Fruit fly (Drosophila melanogaster) whole organism, embryonic: ENCODE results near the gene msd1.

Experiments
- Adf1 ChIP-seq: fragments of 200-800 bp; sonication (Bioruptor generic); IDR thresholded peaks from 2 replicates; pipeline ENCODE4 v1.3.6; 2022; ENCODE audit warnings: missing biosample characterization, missing genetic modification characterization
- Atf3 ChIP-seq: fragments of 200-800 bp; sonication (Bioruptor generic); optimal IDR thresholded peaks from 3 replicates; lab custom pipeline; 2016; ENCODE audit warnings: missing biosample characterization, missing genetic modification characterization
- BtbVII ChIP-seq: fragments of 200-800 bp; sonication (Bioruptor generic); optimal IDR thresholded peaks from 3 replicates; lab custom pipeline; 2017; ENCODE audit warnings: missing biosample characterization, mild to moderate bottlenecking, missing genetic modification characterization
- CG10147 ChIP-seq: fragments of 200-800 bp; sonication (Bioruptor generic); optimal IDR thresholded peaks from 2 replicates; lab custom pipeline; 2019; ENCODE audit warnings: missing biosample characterization, mild to moderate bottlenecking, missing genetic modification characterization, moderate library complexity
- CG11695 ChIP-seq: fragments of 200-800 bp; sonication (Bioruptor generic); IDR thresholded peaks from 3 replicates; pipeline ENCODE4 v1.3.6; 2022; ENCODE audit warnings: missing biosample characterization, missing genetic modification characterization
- CG12299 ChIP-seq: fragments of 200-800 bp; sonication (Bioruptor generic); optimal IDR thresholded peaks from 2 replicates; lab custom pipeline; 2018; ENCODE audit warnings: missing biosample characterization, mild to moderate bottlenecking, missing genetic modification characterization
- CG1233 ChIP-seq: fragments of 200-800 bp; sonication (Bioruptor generic); optimal IDR thresholded peaks from 4 replicates; lab custom pipeline; 2018; ENCODE audit warnings: missing biosample characterization, mild to moderate bottlenecking, missing genetic modification characterization
- CG13894 ChIP-seq: fragments of 200-800 bp; sonication (Bioruptor generic); optimal IDR thresholded peaks from 3 replicates; lab custom pipeline; 2018; ENCODE audit warnings: missing biosample characterization, mild to moderate bottlenecking, missing genetic modification characterization, moderate library complexity
- CG15479 ChIP-seq: fragments of 200-800 bp; sonication (Bioruptor generic); optimal IDR thresholded peaks from 3 replicates; lab custom pipeline; 2019; ENCODE audit warnings: missing biosample characterization, mild to moderate bottlenecking, missing genetic modification characterization, moderate library complexity
- CG16813 ChIP-seq: fragments of 200-800 bp; sonication (Bioruptor generic); IDR thresholded peaks from 3 replicates; pipeline ENCODE4 v1.3.6; 2022; ENCODE audit warnings: missing biosample characterization, missing genetic modification characterization; ENCODE audit not compliant: partially characterized antibody
- CG1832 ChIP-seq: fragments of 200-800 bp; sonication (Bioruptor generic); optimal IDR thresholded peaks from 2 replicates; lab custom pipeline; 2017; ENCODE audit warnings: missing biosample characterization, mild to moderate bottlenecking, missing genetic modification characterization, inconsistent platforms
- CG18619 ChIP-seq: fragments of 200-800 bp; sonication (Bioruptor generic); optimal IDR thresholded peaks from 3 replicates; lab custom pipeline; 2017; ENCODE audit warnings: missing biosample characterization, mild to moderate bottlenecking, missing genetic modification characterization
- CG2116 ChIP-seq: fragments of 200-800 bp; sonication (Bioruptor generic); optimal IDR thresholded peaks from 3 replicates; lab custom pipeline; 2018; ENCODE audit warnings: missing biosample characterization, mild to moderate bottlenecking, missing genetic modification characterization
- CG4360 ChIP-seq: fragments of 200-800 bp; sonication (Bioruptor generic); IDR thresholded peaks from 2 replicates; pipeline ENCODE4 v1.3.6; 2022; ENCODE audit warnings: missing biosample characterization, missing genetic modification characterization
- CG5180 ChIP-seq: fragments of 200-800 bp; sonication (Bioruptor generic); optimal IDR thresholded peaks from 3 replicates; lab custom pipeline; 2017; ENCODE audit warnings: missing biosample characterization, missing genetic modification characterization, mild to moderate bottlenecking, moderate library complexity, missing genetic modification reagents
- Dip2 ChIP-seq: fragments of 200-800 bp; sonication (Bioruptor generic); IDR thresholded peaks from 2 replicates; pipeline ENCODE4 v1.3.6; 2022; ENCODE audit warnings: missing biosample characterization, missing genetic modification characterization
- Ets65A ChIP-seq: fragments of 200-800 bp; sonication (Bioruptor generic); peaks from one replicate; lab custom pipeline; 2016; ENCODE audit warnings: missing biosample characterization, missing genetic modification characterization
- H15 ChIP-seq: fragments of 200-800 bp; sonication (Bioruptor generic); IDR thresholded peaks from 3 replicates; pipeline ENCODE4 v1.3.6; 2022; ENCODE audit warnings: missing biosample characterization, missing genetic modification characterization
- HLHmδ ChIP-seq: fragments of 200-800 bp; sonication (Bioruptor generic); optimal IDR thresholded peaks from 2 replicates; lab custom pipeline; 2018; ENCODE audit warnings: missing biosample characterization, mild to moderate bottlenecking, missing genetic modification characterization, moderate library complexity
- Lpt ChIP-seq: fragments of >200 bp; optimal IDR thresholded peaks from 2 replicates; lab custom pipeline; 2018; ENCODE audit warnings: missing biosample characterization, missing genetic modification characterization
- Mes4 ChIP-seq: fragments of 200-800 bp; sonication (Bioruptor generic); optimal IDR thresholded peaks from 2 replicates; lab custom pipeline; 2016; ENCODE audit warnings: missing biosample characterization, missing genetic modification characterization
- Nf-YA ChIP-seq: fragments of 200-800 bp; sonication (Bioruptor generic); IDR thresholded peaks from 2 replicates; pipeline ENCODE4 v1.3.6; 2022; ENCODE audit warnings: missing biosample characterization, missing genetic modification characterization
- Nf-YB ChIP-seq: fragments of 200-800 bp; sonication (Bioruptor generic); optimal IDR thresholded peaks from 3 replicates; lab custom pipeline; 2019; ENCODE audit warnings: missing biosample characterization, mild to moderate bottlenecking, missing genetic modification characterization, moderate library complexity
- Nf-YC ChIP-seq: fragments of 200-800 bp; optimal IDR thresholded peaks from 3 replicates; lab custom pipeline; 2019; ENCODE audit warnings: missing biosample characterization, mild to moderate bottlenecking, missing genetic modification characterization, moderate library complexity
- Opbp ChIP-seq: fragments of 200-800 bp; sonication (Bioruptor generic); IDR thresholded peaks from 3 replicates; pipeline ENCODE4 v1.3.6; 2022; ENCODE audit warnings: missing biosample characterization, missing genetic modification characterization; ENCODE audit not compliant: partially characterized antibody
- aop ChIP-seq: fragments of 200-800 bp; sonication (Bioruptor generic); IDR thresholded peaks from 2 replicates; pipeline ENCODE4 v1.3.6; 2022; ENCODE audit warnings: missing biosample characterization, missing genetic modification characterization
- cad ChIP-seq: fragments of >200 bp; optimal IDR thresholded peaks from 2 replicates; lab custom pipeline; 2017; ENCODE audit warnings: missing biosample characterization, missing genetic modification characterization
- crol ChIP-seq: fragments of 200-800 bp; sonication (Bioruptor generic); IDR thresholded peaks from 2 replicates; pipeline ENCODE4 v1.3.6; 2022; ENCODE audit warnings: missing biosample characterization, missing genetic modification characterization
- dati ChIP-seq: fragments of 200-800 bp; sonication (Bioruptor generic); IDR thresholded peaks from 2 replicates; pipeline ENCODE4 v1.3.6; 2022; ENCODE audit warnings: missing biosample characterization, missing genetic modification characterization
- emc ChIP-seq: fragments of 200-800 bp; sonication (Bioruptor generic); optimal IDR thresholded peaks from 2 replicates; lab custom pipeline; 2016; ENCODE audit warnings: missing biosample characterization, missing genetic modification characterization
- esg ChIP-seq: fragments of 200-800 bp; sonication (Bioruptor generic); conservative IDR thresholded peaks from 2 replicates; pipeline ENCODE4 v1.3.6; 2022; ENCODE audit warnings: missing biosample characterization, missing genetic modification characterization
- eyg ChIP-seq: fragments of 200-800 bp; sonication (Bioruptor generic); optimal IDR thresholded peaks from 3 replicates; lab custom pipeline; 2016; ENCODE audit warnings: missing biosample characterization, missing genetic modification characterization
- kni ChIP-seq: fragments of 200-800 bp; sonication (Bioruptor generic); optimal IDR thresholded peaks from 3 replicates; lab custom pipeline; 2017; ENCODE audit warnings: mild to moderate bottlenecking, missing biosample characterization, missing genetic modification reagents, missing genetic modification characterization
- lmd ChIP-seq: fragments of 200-800 bp; sonication (Bioruptor generic); IDR thresholded peaks from 2 replicates; pipeline ENCODE4 v1.3.6; 2022; ENCODE audit warnings: missing biosample characterization, missing genetic modification characterization
- lov ChIP-seq, 2 experiments: fragments of 200-800 bp in 1 of 2; fragments of >200 bp in 1 of 2; sonication (Bioruptor generic) in 1 of 2; IDR thresholded peaks in 1 of 2; optimal IDR thresholded peaks in 1 of 2; 2 replicates in 1 of 2; 3 replicates in 1 of 2; pipeline versions ENCODE4 v1.3.6 to Lab custom; 2017 to 2022; ENCODE audit warnings: missing biosample characterization in 1 of 2, missing genetic modification characterization in 1 of 2
- mirr ChIP-seq: fragments of 200-800 bp; sonication (Bioruptor generic); optimal IDR thresholded peaks from 3 replicates; lab custom pipeline; 2018; ENCODE audit warnings: missing biosample characterization, mild to moderate bottlenecking, missing genetic modification characterization
- nerfin-2 ChIP-seq: fragments of 200-800 bp; sonication (Bioruptor generic); IDR thresholded peaks from 2 replicates; pipeline ENCODE4 v1.3.6; 2022; ENCODE audit warnings: missing biosample characterization, missing genetic modification characterization; ENCODE audit not compliant: partially characterized antibody
- nom ChIP-seq: fragments of 200-800 bp; sonication (Bioruptor generic); optimal IDR thresholded peaks from 2 replicates; lab custom pipeline; 2017; ENCODE audit warnings: missing biosample characterization, missing genetic modification characterization, mild to moderate bottlenecking, moderate library complexity, missing genetic modification reagents
- sd ChIP-seq: fragments of 200-800 bp; sonication (Bioruptor generic); optimal IDR thresholded peaks from 3 replicates; lab custom pipeline; 2018; ENCODE audit warnings: missing biosample characterization, mild to moderate bottlenecking, missing genetic modification characterization, moderate library complexity
- shn ChIP-seq: fragments of 200-800 bp; sonication (Bioruptor generic); optimal IDR thresholded peaks from 3 replicates; lab custom pipeline; 2016; ENCODE audit warnings: missing biosample characterization, missing genetic modification characterization
- sna ChIP-seq: fragments of 200-800 bp; sonication (Bioruptor generic); IDR thresholded peaks from 2 replicates; pipeline ENCODE4 v1.3.6; 2022; ENCODE audit warnings: missing biosample characterization, missing genetic modification characterization; ENCODE audit not compliant: partially characterized antibody
- stc ChIP-seq: fragments of 200-800 bp; sonication (Bioruptor generic); IDR thresholded peaks from 2 replicates; pipeline ENCODE4 v1.3.6; 2022; ENCODE audit warnings: missing biosample characterization, missing genetic modification characterization
- tll ChIP-seq, 2 experiments: fragments of 200-800 bp in 1 of 2; fragments of >200 bp in 1 of 2; sonication (Bioruptor generic) in 1 of 2; optimal IDR thresholded peaks; 2 replicates each; lab custom pipeline; 2017 to 2019; ENCODE audit warnings: missing biosample characterization in 2 of 2, missing genetic modification characterization in 2 of 2, mild to moderate bottlenecking in 1 of 2, moderate library complexity in 1 of 2
- tup ChIP-seq: fragments of 200-800 bp; sonication (Bioruptor generic); optimal IDR thresholded peaks from 2 replicates; lab custom pipeline; 2016; ENCODE audit warnings: missing biosample characterization, mild to moderate bottlenecking, missing genetic modification characterization, moderate library complexity
- z ChIP-seq: fragments of 200-800 bp; sonication (Bioruptor generic); IDR thresholded peaks from 3 replicates; pipeline ENCODE4 v1.3.6; 2022; ENCODE audit warnings: missing biosample characterization, missing genetic modification characterization
- zen ChIP-seq: fragments of 200-800 bp; sonication (Bioruptor generic); optimal IDR thresholded peaks from 3 replicates; lab custom pipeline; 2018; ENCODE audit warnings: missing biosample characterization, mild to moderate bottlenecking, missing genetic modification characterization, moderate library complexity
- zf30C ChIP-seq: fragments of 200-800 bp; sonication (Bioruptor generic); optimal IDR thresholded peaks from 3 replicates; lab custom pipeline; 2018; ENCODE audit warnings: missing biosample characterization, mild to moderate bottlenecking, missing genetic modification characterization

Gene msd1

dm6 chr3L:1358338-1358737 lies 26.8 kb downstream of the msd1 start (continued):
- no peak for TF ChIP-seq nerfin-2 (GFP tag; lab: Robert Waterston, UW)
- TF ChIP-seq eyg (GFP tag; lab: Kevin White, UChicago), result no peak
- no peak for TF ChIP-seq kni (GFP tag; lab: Kevin White, UChicago)
- no peak for TF ChIP-seq Dip2 (GFP tag; lab: Robert Waterston, UW)
- TF ChIP-seq Lpt, result no peak

dm6 chr3L:1364368-1364767 lies 32.8 kb downstream of the msd1 start:
- no peak for TF ChIP-seq mirr (GFP tag; lab: Kevin White, UChicago)
- TF ChIP-seq Ets65A (GFP tag; lab: Kevin White, UChicago), result peak; percentile 56
- peak; percentile 46 for TF ChIP-seq CG1832 (GFP tag; lab: Kevin White, UChicago)
- TF ChIP-seq Nf-YC (tag; lab: Kevin White, UChicago), result peak; percentile 83
- TF ChIP-seq Nf-YB (GFP tag; lab: Kevin White, UChicago), result peak; percentile 95
- no peak for TF ChIP-seq cad (GFP tag; lab: Kevin White, UChicago)
- no peak for TF ChIP-seq Mes4 (GFP tag; lab: Kevin White, UChicago)
- TF ChIP-seq Atf3 (GFP tag; lab: Kevin White, UChicago), result no peak
- TF ChIP-seq CG2116 (GFP tag; lab: Kevin White, UChicago), result no peak
- no peak for TF ChIP-seq z (GFP tag; lab: Robert Waterston, UW)
- no peak for TF ChIP-seq CG16813 (GFP tag; lab: Robert Waterston, UW)
- no peak for TF ChIP-seq CG12299
- TF ChIP-seq Opbp (GFP tag; lab: Robert Waterston, UW), result no peak
- no peak for TF ChIP-seq emc (GFP tag; lab: Kevin White, UChicago)
- TF ChIP-seq BtbVII, result no peak
- no peak for TF ChIP-seq sd (tag; lab: Kevin White, UChicago)
- peak; percentile 37 for TF ChIP-seq zen (tag; lab: Kevin White, UChicago)
- peak in 1 of 2 experiments; percentile 84 for TF ChIP-seq tll (GFP tag; optimal IDR thresholded peaks at IDR 0.05; lab: Kevin White, UChicago)
- TF ChIP-seq CG18619 (GFP tag; lab: Kevin White, UChicago), result no peak
- no peak for TF ChIP-seq CG15479
- peak; percentile 38; the same call in 1 of the 2 replicates for TF ChIP-seq Nf-YA (GFP tag; lab: Robert Waterston, UW)
- no peak for TF ChIP-seq Adf1
- TF ChIP-seq shn, result no peak
- TF ChIP-seq tup, result no peak

dm6 chr3L:1366879-1367650 lies 35.5 kb downstream of the msd1 start:
- peak; percentile 52 for TF ChIP-seq nom (GFP tag; lab: Kevin White, UChicago)
- TF ChIP-seq dati (GFP tag; lab: Robert Waterston, UW), result no peak
- no peak for TF ChIP-seq mirr (GFP tag; lab: Kevin White, UChicago)
- TF ChIP-seq esg, result no peak
- TF ChIP-seq CG4360 (GFP tag; lab: Robert Waterston, UW), result peak; percentile 78
- no peak for TF ChIP-seq lov (optimal IDR thresholded peaks at IDR 0.05; lab: Kevin White, UChicago)
- TF ChIP-seq lov (GFP tag; IDR thresholded peaks at IDR 0.05; lab: Robert Waterston, UW), result no peak
- no peak for TF ChIP-seq lmd (GFP tag; lab: Robert Waterston, UW)
- peak; percentile 99 for TF ChIP-seq CG5180 (GFP tag; lab: Kevin White, UChicago)
- peak; percentile 76 for TF ChIP-seq crol (GFP tag; lab: Robert Waterston, UW)
- TF ChIP-seq stc (GFP tag; lab: Robert Waterston, UW), result no peak
- peak; percentile 74; the same call in 1 of the 2 replicates for TF ChIP-seq aop
- peak; percentile 55 for TF ChIP-seq sna
- no peak for TF ChIP-seq CG1233
- peak; percentile 56 for TF ChIP-seq HLHmδ
- no peak for TF ChIP-seq zf30C (GFP tag; lab: Kevin White, UChicago)
- no peak for TF ChIP-seq CG11695
- no peak for TF ChIP-seq CG13894
- TF ChIP-seq H15 (GFP tag; lab: Robert Waterston, UW), result no peak
- no peak for TF ChIP-seq CG10147 (GFP tag; lab: Kevin White, UChicago)
